Worm (Caenorhabditis elegans) whole organism, L4 larva: Measurements from ENCODE around the gene Y39A1A.31.
A peak's percentile ranks its signal among the peaks of the same experiment; 100 is the strongest.

ENCODE experiments used
- F37D6.2 ChIP-seq: sonication (generic microtip); optimal IDR thresholded peaks from 2 replicates; lab custom pipeline; 2016; ENCODE audit warnings: mild to moderate bottlenecking, missing genetic modification characterization, missing compliant biosample characterization
- F49E8.2 ChIP-seq: sonication (generic microtip); optimal IDR thresholded peaks from 2 replicates; lab custom pipeline; 2016; ENCODE audit warnings: missing compliant biosample characterization, mild to moderate bottlenecking, missing genetic modification characterization, borderline replicate concordance
- Y105C5A.15 ChIP-seq: fragments of 200-800 bp; sonication (Bioruptor generic); IDR thresholded peaks from 2 replicates; pipeline ENCODE4 v1.3.6; 2022; ENCODE audit warnings: missing genetic modification characterization, missing compliant biosample characterization
- ZK337.2 ChIP-seq: fragments of 200-800 bp; sonication (Bioruptor generic); IDR thresholded peaks from 2 replicates; pipeline ENCODE4 v1.3.6; 2022; ENCODE audit warnings: missing genetic modification reagents, missing genetic modification characterization, missing compliant biosample characterization
- aha-1 ChIP-seq: fragments of 150-350 bp; peaks from one replicate; lab custom pipeline; 2014; ENCODE audit warnings: missing biosample characterization, missing genetic modification characterization
- arid-1 ChIP-seq: fragments of 200-800 bp; sonication (Bioruptor generic); conservative IDR thresholded peaks from 2 replicates; pipeline ENCODE4 v1.3.6; 2022; ENCODE audit warnings: missing genetic modification reagents, missing genetic modification characterization, missing compliant biosample characterization
- ceh-20 ChIP-seq: fragments of 200-800 bp; sonication (Bioruptor generic); IDR thresholded peaks from 2 replicates; pipeline ENCODE4 v1.3.6; 2022; ENCODE audit warnings: missing genetic modification reagents, missing genetic modification characterization, missing compliant biosample characterization
- ceh-28 ChIP-seq: fragments of 150-350 bp; optimal IDR thresholded peaks from 2 replicates; lab custom pipeline; 2014; ENCODE audit warnings: missing biosample characterization, missing genetic modification reagents, missing genetic modification characterization
- ceh-62 ChIP-seq: sonication (generic microtip); optimal IDR thresholded peaks from 2 replicates; lab custom pipeline; 2017; ENCODE audit warnings: missing biosample characterization, missing genetic modification characterization
- ceh-82 ChIP-seq: sonication (generic microtip); optimal IDR thresholded peaks from 2 replicates; lab custom pipeline; 2017; ENCODE audit warnings: missing biosample characterization, missing genetic modification characterization
- cey-2 ChIP-seq: sonication (generic microtip); optimal IDR thresholded peaks from 3 replicates; lab custom pipeline; 2017; ENCODE audit warnings: missing genetic modification characterization, mild to moderate bottlenecking, missing compliant biosample characterization, antibody characterized with exemption, borderline replicate concordance; ENCODE audit not compliant: insufficient read depth
- daf-19 ChIP-seq: fragments of 200-800 bp; sonication (Bioruptor generic); conservative IDR thresholded peaks from 2 replicates; pipeline ENCODE4 v1.3.6; 2022; ENCODE audit warnings: missing genetic modification characterization, missing compliant biosample characterization
- daf-8 ChIP-seq: fragments of 200-800 bp; sonication (Bioruptor generic); IDR thresholded peaks from 2 replicates; pipeline ENCODE4 v1.3.6; 2022; ENCODE audit warnings: missing genetic modification characterization, missing compliant biosample characterization
- dmd-8 ChIP-seq: fragments of 200-800 bp; sonication (Bioruptor generic); IDR thresholded peaks from 2 replicates; pipeline ENCODE4 v1.3.6; 2022; ENCODE audit warnings: missing genetic modification characterization, missing compliant biosample characterization
- dpl-1 ChIP-seq: fragments of 150-350 bp; optimal IDR thresholded peaks from 2 replicates; lab custom pipeline; 2014; ENCODE audit warnings: missing biosample characterization, missing genetic modification reagents, missing genetic modification characterization
- dve-1 ChIP-seq: sonication (generic microtip); optimal IDR thresholded peaks from 2 replicates; lab custom pipeline; 2017; ENCODE audit warnings: antibody characterized with exemption, mild to moderate bottlenecking, missing genetic modification characterization, missing compliant biosample characterization; ENCODE audit not compliant: insufficient read depth
- egl-27 ChIP-seq: sonication (generic microtip); optimal IDR thresholded peaks from 3 replicates; lab custom pipeline; 2017; ENCODE audit warnings: missing biosample characterization, missing genetic modification reagents, missing genetic modification characterization
- fos-1 ChIP-seq: fragments of 150-350 bp; optimal IDR thresholded peaks from 2 replicates; lab custom pipeline; 2014; ENCODE audit warnings: missing biosample characterization, missing genetic modification characterization
- gei-8 ChIP-seq: fragments of 200-800 bp; sonication (Bioruptor generic); optimal IDR thresholded peaks from 2 replicates; lab custom pipeline; 2018; ENCODE audit warnings: mild to moderate bottlenecking, missing genetic modification characterization, missing compliant biosample characterization
- hmg-1.1 ChIP-seq: fragments of 200-800 bp; sonication (Bioruptor generic); IDR thresholded peaks from 2 replicates; pipeline ENCODE4 v1.3.6; 2022; ENCODE audit warnings: missing genetic modification reagents, missing genetic modification characterization, missing compliant biosample characterization
- lin-15B ChIP-seq: fragments of 150-350 bp; sonication (generic microtip); optimal IDR thresholded peaks from 3 replicates; lab custom pipeline; 2014; ENCODE audit warnings: missing biosample characterization, missing genetic modification characterization
- lin-39 ChIP-seq: fragments of 150-350 bp; optimal IDR thresholded peaks from 2 replicates; lab custom pipeline; 2014; ENCODE audit warnings: missing biosample characterization, missing genetic modification reagents, missing genetic modification characterization
- madf-9 ChIP-seq: fragments of 200-800 bp; sonication (Bioruptor generic); conservative IDR thresholded peaks from 2 replicates; pipeline ENCODE4 v1.3.6; 2022; ENCODE audit warnings: missing genetic modification reagents, missing genetic modification characterization, missing compliant biosample characterization
- mdl-1 ChIP-seq, 2 experiments: fragments of 150-350 bp in 1 of 2; sonication (generic microtip) in 1 of 2; optimal IDR thresholded peaks; 2 replicates each; lab custom pipeline; 2014 to 2017; ENCODE audit warnings: missing biosample characterization in 2 of 2, missing genetic modification characterization in 2 of 2
- mdt-29 ChIP-seq: fragments of 200-800 bp; sonication (Bioruptor generic); IDR thresholded peaks from 2 replicates; pipeline ENCODE4 v1.3.6; 2022; ENCODE audit warnings: missing genetic modification reagents, missing genetic modification characterization, missing compliant biosample characterization
- mes-2 ChIP-seq: sonication (generic microtip); optimal IDR thresholded peaks from 2 replicates; lab custom pipeline; 2016; ENCODE audit warnings: missing genotype, mild to moderate bottlenecking, missing genetic modification characterization, missing compliant biosample characterization; ENCODE audit not compliant: poor library complexity, severe bottlenecking
- nhr-10 ChIP-seq: fragments of 150-350 bp; optimal IDR thresholded peaks from 2 replicates; lab custom pipeline; 2014; ENCODE audit warnings: missing biosample characterization, missing genetic modification characterization
- nhr-11 ChIP-seq: fragments of 150-350 bp; optimal IDR thresholded peaks from 2 replicates; lab custom pipeline; 2014; ENCODE audit warnings: missing biosample characterization, missing genetic modification characterization
- nhr-25 ChIP-seq: sonication (generic microtip); optimal IDR thresholded peaks from 2 replicates; lab custom pipeline; 2017; ENCODE audit warnings: missing genetic modification characterization, mild to moderate bottlenecking, missing compliant biosample characterization, antibody characterized with exemption, moderate library complexity, borderline replicate concordance; ENCODE audit not compliant: insufficient read depth
- nhr-28 ChIP-seq: fragments of 150-350 bp; optimal IDR thresholded peaks from 2 replicates; lab custom pipeline; 2014; ENCODE audit warnings: missing biosample characterization, missing genetic modification characterization
- nhr-42 ChIP-seq: fragments of 200-800 bp; sonication (Bioruptor generic); IDR thresholded peaks from 2 replicates; pipeline ENCODE4 v1.3.6; 2022; ENCODE audit warnings: missing genetic modification characterization, missing compliant biosample characterization
- rbr-2 ChIP-seq: sonication (generic microtip); optimal IDR thresholded peaks from 2 replicates; lab custom pipeline; 2016; ENCODE audit warnings: missing genotype, missing genetic modification characterization, missing compliant biosample characterization
- skn-1 ChIP-seq: fragments of 150-350 bp; optimal IDR thresholded peaks from 2 replicates; lab custom pipeline; 2014; ENCODE audit warnings: missing biosample characterization, missing genetic modification characterization
- spr-1 ChIP-seq: sonication (generic microtip); optimal IDR thresholded peaks from 2 replicates; lab custom pipeline; 2016; ENCODE audit warnings: mild to moderate bottlenecking, missing genetic modification characterization, missing compliant biosample characterization
- tra-1 ChIP-seq: fragments of 200-800 bp; sonication (Bioruptor generic); IDR thresholded peaks from 2 replicates; pipeline ENCODE4 v1.3.6; 2022; ENCODE audit warnings: missing genetic modification reagents, missing genetic modification characterization, missing compliant biosample characterization
- zip-2 ChIP-seq: fragments of 150-350 bp; optimal IDR thresholded peaks from 2 replicates; lab custom pipeline; 2014; ENCODE audit warnings: missing biosample characterization, missing genetic modification characterization
- ztf-7 ChIP-seq: fragments of 150-350 bp; optimal IDR thresholded peaks from 2 replicates; lab custom pipeline; 2014; ENCODE audit warnings: missing biosample characterization, missing genetic modification characterization

The Y39A1A.31 gene

ce11 chrIII:10702805-10703204 lies 13.8 kb upstream of the Y39A1A.31 start:
- TF ChIP-seq lin-15B (no peak), skn-1 (tag; lab: Kevin White, UChicago) (no peak), tra-1 (no peak), arid-1 (no peak), ceh-62 (tag; lab: Kevin White, UChicago) (no peak), nhr-11 (tag; lab: Kevin White, UChicago) (no peak), lin-39 (tag; lab: Kevin White, UChicago) (no peak), nhr-10 (tag; lab: Kevin White, UChicago) (no peak), F37D6.2 (tag; lab: Kevin White, UChicago) (no peak), dpl-1 (GFP tag; lab: Kevin White, UChicago) (no peak)

ce11 chrIII:10700460-10700859 lies 11.5 kb upstream of the Y39A1A.31 start, which contains the start of gene Y39A1A.20:
Y39A1A.20 (minus strand) TSS chrIII:10700560.
- TF ChIP-seq spr-1 (no peak), zip-2 (tag; lab: Kevin White, UChicago) (no peak), dve-1 (tag; lab: Kevin White, UChicago) (no peak), ceh-82 (no peak), arid-1 (no peak), ceh-20 (GFP tag; lab: Robert Waterston, UW) (no peak), gei-8 (GFP tag; lab: Kevin White, UChicago) (no peak), aha-1 (peak; percentile 83), mdt-29 (GFP tag; lab: Robert Waterston, UW) (no peak)

ce11 chrIII:10694294-10694693 lies 5.3 kb upstream of the Y39A1A.31 start, which contains the start of the genes Y39A1A.18 and fmo-3:
Y39A1A.18 (minus strand) TSS chrIII:10694485.
fmo-3 (plus strand) TSS chrIII:10694681.
- TF ChIP-seq egl-27 (tag; lab: Kevin White, UChicago) = no peak
- TF ChIP-seq nhr-28 (tag; lab: Kevin White, UChicago) = peak; percentile 38
- TF ChIP-seq, all 104 proteins: peak for 1

ce11 chrIII:10691019-10691418 lies 2.1 kb upstream of the Y39A1A.31 start, which contains the start of gene Y39A1A.17:
Y39A1A.17 (minus strand) TSS chrIII:10691119.
- no peak for TF ChIP-seq madf-9 (GFP tag; lab: Robert Waterston, UW)
- TF ChIP-seq daf-19 (GFP tag; lab: Robert Waterston, UW) = no peak
- no peak for TF ChIP-seq fos-1 (tag; lab: Kevin White, UChicago)
- TF ChIP-seq Y105C5A.15 = no peak
- no peak for TF ChIP-seq gei-8 (GFP tag; lab: Kevin White, UChicago)
- TF ChIP-seq lin-15B = no peak
- no peak for TF ChIP-seq ceh-28

ce11 chrIII:10678971-10679370 lies 10.0 kb downstream of the Y39A1A.31 start, which contains the start of gene Y39A1A.16:
Y39A1A.16 (plus strand) TSS chrIII:10679271.
- TF ChIP-seq dmd-8 = no peak
- no peak for TF ChIP-seq nhr-42
- no peak for TF ChIP-seq hmg-1.1 (GFP tag; lab: Robert Waterston, UW)
- TF ChIP-seq daf-8 (GFP tag; lab: Robert Waterston, UW) = no peak
- TF ChIP-seq nhr-25 = no peak
- no peak for TF ChIP-seq nhr-11 (tag; lab: Kevin White, UChicago)
- no peak for TF ChIP-seq nhr-10 (tag; lab: Kevin White, UChicago)
- no peak for TF ChIP-seq F49E8.2 (tag; lab: Kevin White, UChicago)
- TF ChIP-seq mdl-1 (tag; optimal IDR thresholded peaks at IDR 0.05; lab: Kevin White, UChicago) = no peak
- no peak for TF ChIP-seq mes-2
- TF ChIP-seq cey-2 (tag; lab: Kevin White, UChicago) = no peak
- no peak for TF ChIP-seq ztf-7 (tag; lab: Kevin White, UChicago)
- no peak for TF ChIP-seq ZK337.2
- no peak for TF ChIP-seq gei-8 (GFP tag; lab: Kevin White, UChicago)
- no peak for TF ChIP-seq rbr-2 (tag; lab: Kevin White, UChicago)
- no peak for TF ChIP-seq mdt-29 (GFP tag; lab: Robert Waterston, UW)
